Fruit fly (Drosophila melanogaster) whole organism, embryonic: ENCODE measurements around the gene Nepl3.

Experiments
- Atf-2 ChIP-seq: fragments of 200-800 bp; sonication (Bioruptor generic); optimal IDR thresholded peaks from 2 replicates; lab custom pipeline; 2016; ENCODE audit warnings: missing biosample characterization, missing genetic modification characterization
- BEAF-32 ChIP-seq: fragments of 200-800 bp; sonication (Bioruptor generic); optimal IDR thresholded peaks from 3 replicates; lab custom pipeline; 2017; ENCODE audit warnings: missing biosample characterization, missing genetic modification characterization, mild to moderate bottlenecking, moderate library complexity, missing genetic modification reagents
- CG10274 ChIP-seq: fragments of 200-800 bp; sonication (Bioruptor generic); optimal IDR thresholded peaks from 3 replicates; lab custom pipeline; 2017; ENCODE audit warnings: missing biosample characterization, mild to moderate bottlenecking, missing genetic modification characterization
- CG10431 ChIP-seq: fragments of 200-800 bp; sonication (Bioruptor generic); optimal IDR thresholded peaks from 3 replicates; lab custom pipeline; 2018; ENCODE audit warnings: missing biosample characterization, mild to moderate bottlenecking, missing genetic modification characterization
- CG10462 ChIP-seq: fragments of 200-800 bp; sonication (Bioruptor generic); optimal IDR thresholded peaks from 2 replicates; lab custom pipeline; 2016; ENCODE audit warnings: missing biosample characterization, missing genetic modification characterization
- CG12659 ChIP-seq: fragments of 200-800 bp; sonication (Bioruptor generic); optimal IDR thresholded peaks from 3 replicates; lab custom pipeline; 2017; ENCODE audit warnings: mild to moderate bottlenecking, missing biosample characterization, missing genetic modification reagents, missing genetic modification characterization
- CG13287 ChIP-seq: fragments of 200-800 bp; sonication (Bioruptor generic); IDR thresholded peaks from 2 replicates; pipeline ENCODE4 v1.3.6; 2022; ENCODE audit warnings: missing biosample characterization, missing genetic modification characterization; ENCODE audit not compliant: partially characterized antibody
- CG14441 ChIP-seq: fragments of 200-800 bp; sonication (Bioruptor generic); IDR thresholded peaks from 2 replicates; pipeline ENCODE4 v1.3.6; 2022; ENCODE audit warnings: missing biosample characterization, missing genetic modification characterization
- CG15601 ChIP-seq: fragments of 200-800 bp; sonication (Bioruptor generic); optimal IDR thresholded peaks from 3 replicates; lab custom pipeline; 2019; ENCODE audit warnings: missing biosample characterization, mild to moderate bottlenecking, missing genetic modification characterization, moderate library complexity
- CG1603 ChIP-seq: fragments of 200-800 bp; sonication (Bioruptor generic); optimal IDR thresholded peaks from 2 replicates; lab custom pipeline; 2019; ENCODE audit warnings: missing biosample characterization, mild to moderate bottlenecking, missing genetic modification characterization, moderate library complexity
- CG34224 ChIP-seq: fragments of 200-800 bp; sonication (Bioruptor generic); IDR thresholded peaks from 3 replicates; pipeline ENCODE4 v1.3.6; 2022; ENCODE audit warnings: missing biosample characterization, missing genetic modification characterization; ENCODE audit not compliant: partially characterized antibody
- CG3726 ChIP-seq: fragments of 200-800 bp; sonication (Bioruptor generic); IDR thresholded peaks from 3 replicates; pipeline ENCODE4, ENCODE4 v1.3.6; 2022; ENCODE audit warnings: missing biosample characterization, missing genetic modification characterization
- CG42726 ChIP-seq: fragments of 200-800 bp; sonication (Bioruptor generic); IDR thresholded peaks from 2 replicates; pipeline ENCODE4 v1.3.6; 2022; ENCODE audit warnings: missing biosample characterization, missing genetic modification characterization; ENCODE audit not compliant: partially characterized antibody
- CG6791 ChIP-seq: fragments of 200-800 bp; sonication (Bioruptor generic); IDR thresholded peaks from 3 replicates; pipeline ENCODE4 v1.3.6; 2022; ENCODE audit warnings: missing biosample characterization, missing genetic modification characterization; ENCODE audit not compliant: partially characterized antibody
- CG7357 ChIP-seq: fragments of 200-800 bp; sonication (Bioruptor generic); IDR thresholded peaks from 3 replicates; pipeline ENCODE4 v1.3.6; 2022; ENCODE audit warnings: missing biosample characterization, missing genetic modification characterization
- CHES-1-like ChIP-seq: fragments of 200-800 bp; sonication (Bioruptor generic); optimal IDR thresholded peaks from 2 replicates; lab custom pipeline; 2016; ENCODE audit warnings: missing biosample characterization, missing genetic modification characterization
- CkIIα-i1 ChIP-seq: fragments of 200-800 bp; sonication (Bioruptor generic); IDR thresholded peaks from 2 replicates; pipeline ENCODE4 v1.3.6; 2022; ENCODE audit warnings: missing biosample characterization, missing genetic modification characterization
- CrebB ChIP-seq: fragments of 200-800 bp; sonication (Bioruptor generic); optimal IDR thresholded peaks from 3 replicates; lab custom pipeline; 2018; ENCODE audit warnings: missing biosample characterization, mild to moderate bottlenecking, missing genetic modification characterization
- Doc3 ChIP-seq: fragments of 200-800 bp; sonication (Bioruptor generic); IDR thresholded peaks from 3 replicates; pipeline ENCODE4 v1.3.6; 2022; ENCODE audit warnings: missing biosample characterization, missing genetic modification characterization; ENCODE audit not compliant: partially characterized antibody
- Dref ChIP-seq: fragments of 200-800 bp; sonication (Bioruptor generic); IDR thresholded peaks from 2 replicates; pipeline ENCODE4 v1.3.6; 2022; ENCODE audit warnings: missing biosample characterization, missing genetic modification characterization
- Fer2 ChIP-seq: fragments of 200-800 bp; sonication (Bioruptor generic); optimal IDR thresholded peaks from 2 replicates; lab custom pipeline; 2018; ENCODE audit warnings: missing biosample characterization, mild to moderate bottlenecking, missing genetic modification characterization, moderate library complexity
- HLHmδ ChIP-seq: fragments of 200-800 bp; sonication (Bioruptor generic); optimal IDR thresholded peaks from 2 replicates; lab custom pipeline; 2018; ENCODE audit warnings: missing biosample characterization, mild to moderate bottlenecking, missing genetic modification characterization, moderate library complexity
- Hand ChIP-seq: fragments of 200-800 bp; sonication (Bioruptor generic); optimal IDR thresholded peaks from 2 replicates; lab custom pipeline; 2017; ENCODE audit warnings: mild to moderate bottlenecking, missing biosample characterization, missing genetic modification reagents, missing genetic modification characterization
- Hr3 ChIP-seq: fragments of 200-800 bp; sonication (Bioruptor generic); optimal IDR thresholded peaks from 3 replicates; lab custom pipeline; 2016; ENCODE audit warnings: missing biosample characterization, missing genetic modification characterization
- Nf-YC ChIP-seq: fragments of 200-800 bp; optimal IDR thresholded peaks from 3 replicates; lab custom pipeline; 2019; ENCODE audit warnings: missing biosample characterization, mild to moderate bottlenecking, missing genetic modification characterization, moderate library complexity
- Pdp1 ChIP-seq, 2 experiments: fragments of 200-800 bp; sonication (Bioruptor generic); optimal IDR thresholded peaks; 3 replicates each; lab custom pipeline; 2016; ENCODE audit warnings: missing biosample characterization in 2 of 2, missing genetic modification characterization in 2 of 2, mild to moderate bottlenecking in 1 of 2, moderate library complexity in 1 of 2
- Sin3A ChIP-seq: fragments of >200 bp; optimal IDR thresholded peaks from 2 replicates; lab custom pipeline; 2018
- Xrp1 ChIP-seq: fragments of 200-800 bp; sonication (Bioruptor generic); IDR thresholded peaks from 2 replicates; pipeline ENCODE4 v1.3.6; 2022; ENCODE audit warnings: missing biosample characterization, missing genetic modification characterization
- YL-1 ChIP-seq: fragments of 200-800 bp; sonication (Bioruptor generic); optimal IDR thresholded peaks from 3 replicates; lab custom pipeline; 2017; ENCODE audit warnings: missing biosample characterization, mild to moderate bottlenecking, missing genetic modification characterization
- ase ChIP-seq: fragments of 200-800 bp; sonication (Bioruptor generic); IDR thresholded peaks from 3 replicates; pipeline ENCODE4 v1.3.6; 2022; ENCODE audit warnings: missing biosample characterization, missing genetic modification characterization
- bbx ChIP-seq: fragments of 200-800 bp; sonication (Bioruptor generic); IDR thresholded peaks from 2 replicates; pipeline ENCODE4 v1.3.6; 2022; ENCODE audit warnings: missing biosample characterization, missing genetic modification characterization; ENCODE audit not compliant: partially characterized antibody
- danr ChIP-seq: fragments of 200-800 bp; sonication (Bioruptor generic); IDR thresholded peaks from 2 replicates; pipeline ENCODE4 v1.3.6; 2022; ENCODE audit warnings: missing biosample characterization, missing genetic modification characterization
- en ChIP-seq: fragments of 200-800 bp; sonication (Bioruptor generic); optimal IDR thresholded peaks from 2 replicates; lab custom pipeline; 2016; ENCODE audit warnings: missing biosample characterization, missing genetic modification characterization
- gfzf ChIP-seq: fragments of 200-800 bp; sonication (Bioruptor generic); optimal IDR thresholded peaks from 2 replicates; lab custom pipeline; 2016; ENCODE audit warnings: missing biosample characterization, mild to moderate bottlenecking, missing genetic modification characterization, moderate library complexity
- ham ChIP-seq: fragments of 200-800 bp; sonication (Bioruptor generic); IDR thresholded peaks from 2 replicates; pipeline ENCODE4 v1.3.6; 2022; ENCODE audit warnings: missing biosample characterization, missing genetic modification characterization
- lmd ChIP-seq: fragments of 200-800 bp; sonication (Bioruptor generic); IDR thresholded peaks from 2 replicates; pipeline ENCODE4 v1.3.6; 2022; ENCODE audit warnings: missing biosample characterization, missing genetic modification characterization
- maf-S ChIP-seq: fragments of 200-800 bp; sonication (Bioruptor generic); optimal IDR thresholded peaks from 2 replicates; lab custom pipeline; 2016; ENCODE audit warnings: missing biosample characterization, missing genetic modification characterization
- nom ChIP-seq: fragments of 200-800 bp; sonication (Bioruptor generic); optimal IDR thresholded peaks from 2 replicates; lab custom pipeline; 2017; ENCODE audit warnings: missing biosample characterization, missing genetic modification characterization, mild to moderate bottlenecking, moderate library complexity, missing genetic modification reagents
- odd ChIP-seq: fragments of 200-800 bp; sonication (Bioruptor generic); optimal IDR thresholded peaks from 2 replicates; lab custom pipeline; 2017; ENCODE audit warnings: missing biosample characterization, mild to moderate bottlenecking, missing genetic modification characterization
- pho ChIP-seq: fragments of 200-800 bp; sonication (Bioruptor generic); optimal IDR thresholded peaks from 2 replicates; lab custom pipeline; 2016; ENCODE audit warnings: missing biosample characterization, missing genetic modification characterization
- phol ChIP-seq: fragments of 200-800 bp; sonication (Bioruptor generic); optimal IDR thresholded peaks from 3 replicates; lab custom pipeline; 2018; ENCODE audit warnings: missing biosample characterization, mild to moderate bottlenecking, missing genetic modification characterization, moderate library complexity
- pros ChIP-seq: fragments of 200-800 bp; sonication (Bioruptor generic); optimal IDR thresholded peaks from 3 replicates; lab custom pipeline; 2019; ENCODE audit warnings: missing biosample characterization, mild to moderate bottlenecking, missing genetic modification characterization, moderate library complexity
- row ChIP-seq: fragments of 200-800 bp; sonication (Bioruptor generic); IDR thresholded peaks from 3 replicates; pipeline ENCODE4 v1.3.6; 2022; ENCODE audit warnings: missing biosample characterization, missing genetic modification characterization
- sd ChIP-seq: fragments of 200-800 bp; sonication (Bioruptor generic); optimal IDR thresholded peaks from 3 replicates; lab custom pipeline; 2018; ENCODE audit warnings: missing biosample characterization, mild to moderate bottlenecking, missing genetic modification characterization, moderate library complexity
- sna ChIP-seq: fragments of 200-800 bp; sonication (Bioruptor generic); IDR thresholded peaks from 2 replicates; pipeline ENCODE4 v1.3.6; 2022; ENCODE audit warnings: missing biosample characterization, missing genetic modification characterization; ENCODE audit not compliant: partially characterized antibody
- tin ChIP-seq: fragments of 200-800 bp; sonication (Bioruptor generic); optimal IDR thresholded peaks from 3 replicates; lab custom pipeline; 2016; ENCODE audit warnings: missing biosample characterization, missing genetic modification characterization
- trem ChIP-seq: fragments of 200-800 bp; optimal IDR thresholded peaks from 3 replicates; lab custom pipeline; 2019; ENCODE audit warnings: missing biosample characterization, mild to moderate bottlenecking, missing genetic modification characterization, moderate library complexity
- wek ChIP-seq: fragments of 200-800 bp; sonication (Bioruptor generic); optimal IDR thresholded peaks from 3 replicates; lab custom pipeline; 2018; ENCODE audit warnings: missing biosample characterization, mild to moderate bottlenecking, missing genetic modification characterization, moderate library complexity
- wor ChIP-seq: fragments of 200-800 bp; sonication (Bioruptor generic); IDR thresholded peaks from 2 replicates; pipeline ENCODE4 v1.3.6; 2022; ENCODE audit warnings: missing biosample characterization, missing genetic modification characterization

Nepl3 gene

dm6 chr2L:5099790-5100360 is 41.8 kb upstream of the Nepl3 start, which contains the start of gene ND-13A (continued):
- TF ChIP-seq HLHmδ (GFP tag; lab: Kevin White, UChicago) = no peak
- peak; percentile 18 for TF ChIP-seq BEAF-32
- TF ChIP-seq phol (tag; lab: Kevin White, UChicago) = peak; percentile 14
- peak; percentile 30; the same call in 1 of the 3 replicates for TF ChIP-seq Doc3
- peak; percentile 35; the same call in 1 of the 2 replicates for TF ChIP-seq sna (GFP tag; lab: Robert Waterston, UW)
- TF ChIP-seq CG15601 (tag; lab: Kevin White, UChicago) = peak; percentile 9
- TF ChIP-seq Nf-YC (tag; lab: Kevin White, UChicago) = no peak
- TF ChIP-seq CG14441 = no peak
- no peak for TF ChIP-seq lmd
- peak; percentile 35; the same call in 1 of the 3 replicates for TF ChIP-seq CG6791
- peak; percentile 36 for TF ChIP-seq nom (GFP tag; lab: Kevin White, UChicago)
- 0 out of 2 replicates have a peak, but pooled peaks have one; percentile 11 for TF ChIP-seq Xrp1
- TF ChIP-seq danr = no peak
- TF ChIP-seq CG13287 = peak; percentile 55; the same call in 1 of the 2 replicates
- TF ChIP-seq pros = no peak
- no peak for TF ChIP-seq Sin3A (lab: Kevin White, UChicago)
- TF ChIP-seq wek (GFP tag; lab: Kevin White, UChicago) = peak; percentile 7
- peak; percentile 35 for TF ChIP-seq CG12659 (GFP tag; lab: Kevin White, UChicago)
- peak; percentile 40 for TF ChIP-seq CG1603 (tag; lab: Kevin White, UChicago)
- TF ChIP-seq CkIIα-i1 = no peak
- peak; percentile 11 for TF ChIP-seq CG10462 (GFP tag; lab: Kevin White, UChicago)
- TF ChIP-seq CG10431 (GFP tag; lab: Kevin White, UChicago) = no peak
- no peak for TF ChIP-seq Fer2 (tag; lab: Kevin White, UChicago)
- TF ChIP-seq CrebB (tag; lab: Kevin White, UChicago) = peak; percentile 22
- 0 out of 2 replicates have a peak, but pooled peaks have one; percentile 35 for TF ChIP-seq CG42726 (GFP tag; lab: Robert Waterston, UW)
- TF ChIP-seq Hr3 (GFP tag; lab: Kevin White, UChicago) = no peak
- no peak for TF ChIP-seq CG10274 (GFP tag; lab: Kevin White, UChicago)
- TF ChIP-seq CG7357 (GFP tag; lab: Robert Waterston, UW) = no peak
- TF ChIP-seq maf-S (GFP tag; lab: Kevin White, UChicago) = no peak
- TF ChIP-seq Atf-2 (GFP tag; lab: Kevin White, UChicago) = no peak
- TF ChIP-seq wor (GFP tag; lab: Robert Waterston, UW) = no peak
- TF ChIP-seq bbx (GFP tag; lab: Robert Waterston, UW) = no peak; the same call in 1 of the 2 replicates
- no peak for TF ChIP-seq CG3726 (GFP tag; lab: Robert Waterston, UW)
- TF ChIP-seq en = no peak
- no peak for TF ChIP-seq CHES-1-like (GFP tag; lab: Kevin White, UChicago)
- peak; percentile 25 for TF ChIP-seq gfzf (GFP tag; lab: Kevin White, UChicago)
- peak in 1 of 2 experiments; percentile 93 for TF ChIP-seq Pdp1 (GFP tag; optimal IDR thresholded peaks at IDR 0.05; lab: Kevin White, UChicago)
- TF ChIP-seq ham (GFP tag; lab: Robert Waterston, UW) = no peak
- no peak for TF ChIP-seq Dref (GFP tag; lab: Robert Waterston, UW)
- no peak; the same call in 2 of the 3 replicates for TF ChIP-seq row (GFP tag; lab: Robert Waterston, UW)
- TF ChIP-seq trem (tag; lab: Kevin White, UChicago) = peak; percentile 25
- no peak for TF ChIP-seq odd (GFP tag; lab: Kevin White, UChicago)
- TF ChIP-seq CG34224 (GFP tag; lab: Robert Waterston, UW) = no peak
- no peak for TF ChIP-seq pho
- TF ChIP-seq Hand (GFP tag; lab: Kevin White, UChicago) = no peak
- no peak for TF ChIP-seq tin (GFP tag; lab: Kevin White, UChicago)
- peak; percentile 13 for TF ChIP-seq sd
- TF ChIP-seq ase (GFP tag; lab: Robert Waterston, UW) = no peak
- TF ChIP-seq YL-1 (GFP tag; lab: Kevin White, UChicago) = peak; percentile 67
